Worm (Caenorhabditis elegans) whole organism, young adult: ENCODE measurements around the gene F08D12.4.

Experiments used
- B0019.2 ChIP-seq: fragments of 200-800 bp; sonication (Bioruptor generic); conservative IDR thresholded peaks from 2 replicates; pipeline ENCODE4 v1.3.6; 2022; ENCODE audit warnings: missing genetic modification reagents, missing genetic modification characterization, missing compliant biosample characterization
- B0261.1 ChIP-seq: sonication (generic microtip); optimal IDR thresholded peaks from 2 replicates; lab custom pipeline; 2016; ENCODE audit warnings: mild to moderate bottlenecking, missing genetic modification characterization, moderate library complexity, missing compliant biosample characterization
- F10E7.11 ChIP-seq: sonication (generic microtip); optimal IDR thresholded peaks from 2 replicates; lab custom pipeline; 2017; ENCODE audit warnings: mild to moderate bottlenecking, missing genetic modification characterization, moderate library complexity, missing compliant biosample characterization
- F22D6.2 ChIP-seq: sonication (generic microtip); optimal IDR thresholded peaks from 2 replicates; lab custom pipeline; 2016; ENCODE audit warnings: mild to moderate bottlenecking, missing genetic modification characterization, missing compliant biosample characterization
- F23B12.7 ChIP-seq: sonication (generic microtip); optimal IDR thresholded peaks from 2 replicates; lab custom pipeline; 2017; ENCODE audit warnings: missing genetic modification characterization, mild to moderate bottlenecking, missing compliant biosample characterization, antibody characterized with exemption, moderate library complexity; ENCODE audit not compliant: insufficient read depth
- F37B4.10 ChIP-seq: fragments of 200-800 bp; sonication (Bioruptor generic); IDR thresholded peaks from 2 replicates; pipeline ENCODE4 v1.3.6; 2022; ENCODE audit warnings: missing genetic modification characterization, missing compliant biosample characterization
- F39B2.1 ChIP-seq: fragments of 200-800 bp; sonication (Bioruptor generic); IDR thresholded peaks from 2 replicates; pipeline ENCODE4 v1.3.6; 2022; ENCODE audit warnings: missing genetic modification reagents, missing genetic modification characterization, missing compliant biosample characterization
- F49E8.2 ChIP-seq: sonication (generic microtip); optimal IDR thresholded peaks from 3 replicates; lab custom pipeline; 2017; ENCODE audit warnings: missing genetic modification characterization, mild to moderate bottlenecking, missing compliant biosample characterization, antibody characterized with exemption, moderate library complexity; ENCODE audit not compliant: insufficient read depth
- F52B5.7 ChIP-seq: sonication (generic microtip); optimal IDR thresholded peaks from 2 replicates; lab custom pipeline; 2016; ENCODE audit warnings: mild to moderate bottlenecking, missing genetic modification characterization, missing compliant biosample characterization
- F57A8.1 ChIP-seq: fragments of 200-800 bp; sonication (Bioruptor generic); optimal IDR thresholded peaks from 2 replicates; lab custom pipeline; 2018; ENCODE audit warnings: mild to moderate bottlenecking, missing genetic modification characterization, moderate library complexity, missing compliant biosample characterization
- K12H6.12 ChIP-seq: fragments of 200-800 bp; sonication (Bioruptor generic); optimal IDR thresholded peaks from 2 replicates; lab custom pipeline; 2018; ENCODE audit warnings: mild to moderate bottlenecking, missing genetic modification characterization, missing compliant biosample characterization
- T26A5.8 ChIP-seq: sonication (generic microtip); optimal IDR thresholded peaks from 2 replicates; lab custom pipeline; 2016; ENCODE audit warnings: missing genetic modification characterization, missing compliant biosample characterization
- Y79H2A.3 ChIP-seq: fragments of 200-800 bp; sonication (Bioruptor generic); conservative IDR thresholded peaks from 2 replicates; pipeline ENCODE4 v1.3.6; 2022; ENCODE audit warnings: missing genetic modification reagents, missing genetic modification characterization, missing compliant biosample characterization
- akir-1 ChIP-seq: fragments of 200-800 bp; sonication (Bioruptor generic); optimal IDR thresholded peaks from 2 replicates; lab custom pipeline; 2018; ENCODE audit warnings: mild to moderate bottlenecking, missing genetic modification characterization, moderate library complexity, missing compliant biosample characterization
- ama-1 ChIP-seq, 3 experiments: fragments of 150-350 bp in 1 of 3; sonication (generic microtip) in 2 of 3; optimal IDR thresholded peaks; 2 replicates each; lab custom pipeline; 2014 to 2018; ENCODE audit warnings: missing biosample characterization in 2 of 3, missing genetic modification characterization in 2 of 3, missing genetic modification reagents in 2 of 3
- athp-1 ChIP-seq: sonication (generic microtip); optimal IDR thresholded peaks from 2 replicates; lab custom pipeline; 2017; ENCODE audit warnings: mild to moderate bottlenecking, missing genetic modification characterization, missing compliant biosample characterization
- attf-6 ChIP-seq: fragments of 200-800 bp; sonication (Bioruptor generic); IDR thresholded peaks from 2 replicates; pipeline ENCODE4 v1.3.6; 2022; ENCODE audit warnings: missing genetic modification reagents, missing genetic modification characterization, missing compliant biosample characterization
- bed-1 ChIP-seq: fragments of 200-800 bp; sonication (Bioruptor generic); IDR thresholded peaks from 2 replicates; pipeline ENCODE4 v1.3.6; 2022; ENCODE audit warnings: missing genetic modification reagents, missing genetic modification characterization, missing compliant biosample characterization
- cebp-2 ChIP-seq: fragments of 200-800 bp; sonication (Bioruptor generic); IDR thresholded peaks from 2 replicates; pipeline ENCODE4 v1.3.6; 2022; ENCODE audit warnings: missing genetic modification characterization, missing compliant biosample characterization
- ceh-58 ChIP-seq: fragments of 200-800 bp; sonication (Bioruptor generic); IDR thresholded peaks from 2 replicates; pipeline ENCODE4 v1.3.6; 2022; ENCODE audit warnings: missing genetic modification characterization, missing compliant biosample characterization
- ceh-79 ChIP-seq: sonication (generic microtip); optimal IDR thresholded peaks from 2 replicates; lab custom pipeline; 2017; ENCODE audit warnings: mild to moderate bottlenecking, missing genetic modification characterization, missing compliant biosample characterization
- ceh-91 ChIP-seq: fragments of 200-800 bp; sonication (Bioruptor generic); IDR thresholded peaks from 2 replicates; pipeline ENCODE4 v1.3.6; 2022; ENCODE audit warnings: missing genetic modification reagents, missing genetic modification characterization, missing compliant biosample characterization
- chd-7 ChIP-seq: sonication (generic microtip); optimal IDR thresholded peaks from 2 replicates; lab custom pipeline; 2016; ENCODE audit warnings: mild to moderate bottlenecking, missing genetic modification characterization, moderate library complexity, missing compliant biosample characterization
- dox-1 ChIP-seq: fragments of 200-800 bp; sonication (Bioruptor generic); IDR thresholded peaks from 2 replicates; pipeline ENCODE4 v1.3.6; 2022; ENCODE audit warnings: missing genetic modification reagents, missing genetic modification characterization, missing compliant biosample characterization
- egl-18 ChIP-seq: fragments of 200-800 bp; sonication (Bioruptor generic); IDR thresholded peaks from 2 replicates; pipeline ENCODE4 v1.3.6; 2022; ENCODE audit warnings: missing genetic modification reagents, missing genetic modification characterization, missing compliant biosample characterization
- egrh-3 ChIP-seq: fragments of 200-800 bp; sonication (Bioruptor generic); IDR thresholded peaks from 2 replicates; pipeline ENCODE4 v1.3.6; 2022; ENCODE audit warnings: missing genetic modification reagents, missing genetic modification characterization, missing compliant biosample characterization
- ekl-4 ChIP-seq: fragments of 200-800 bp; sonication (Bioruptor generic); IDR thresholded peaks from 2 replicates; pipeline ENCODE4 v1.3.6; 2022; ENCODE audit warnings: missing genetic modification reagents, missing genetic modification characterization, missing compliant biosample characterization
- him-1 ChIP-seq: sonication (generic microtip); optimal IDR thresholded peaks from 2 replicates; lab custom pipeline; 2016; ENCODE audit warnings: missing genotype, missing genetic modification reagents, missing genetic modification characterization, missing compliant biosample characterization
- hlh-26 ChIP-seq: fragments of 200-800 bp; sonication (Bioruptor generic); conservative IDR thresholded peaks from 2 replicates; pipeline ENCODE4 v1.3.6; 2022; ENCODE audit warnings: missing genetic modification reagents, missing genetic modification characterization, missing compliant biosample characterization
- hmg-1.2 ChIP-seq: fragments of 200-800 bp; sonication (Bioruptor generic); IDR thresholded peaks from 2 replicates; pipeline ENCODE4 v1.3.6; 2022; ENCODE audit warnings: missing genetic modification reagents, missing genetic modification characterization, missing compliant biosample characterization
- hsf-1 ChIP-seq: fragments of 200-800 bp; sonication (Bioruptor generic); IDR thresholded peaks from 2 replicates; pipeline ENCODE4 v1.3.6; 2022; ENCODE audit warnings: missing genetic modification reagents, missing genetic modification characterization, missing compliant biosample characterization
- lin-54 ChIP-seq: fragments of 200-800 bp; sonication (Bioruptor generic); optimal IDR thresholded peaks from 2 replicates; lab custom pipeline; 2018; ENCODE audit warnings: mild to moderate bottlenecking, missing genetic modification characterization, missing compliant biosample characterization
- lir-1 ChIP-seq: fragments of 200-800 bp; sonication (Bioruptor generic); conservative IDR thresholded peaks from 2 replicates; pipeline ENCODE4 v1.3.6; 2022; ENCODE audit warnings: missing genetic modification reagents, missing genetic modification characterization, missing compliant biosample characterization
- mcd-1 ChIP-seq: fragments of 200-800 bp; sonication (Bioruptor generic); IDR thresholded peaks from 2 replicates; pipeline ENCODE4 v1.3.6; 2022; ENCODE audit warnings: missing genetic modification reagents, missing genetic modification characterization, missing compliant biosample characterization
- mxl-1 ChIP-seq: sonication (generic microtip); optimal IDR thresholded peaks from 2 replicates; lab custom pipeline; 2016; ENCODE audit warnings: missing genetic modification characterization, missing compliant biosample characterization
- nfyb-1 ChIP-seq: fragments of 200-800 bp; sonication (Bioruptor generic); IDR thresholded peaks from 2 replicates; pipeline ENCODE4 v1.3.6; 2022; ENCODE audit warnings: missing genetic modification reagents, missing genetic modification characterization, missing compliant biosample characterization
- nhr-80 ChIP-seq: sonication (generic microtip); optimal IDR thresholded peaks from 2 replicates; lab custom pipeline; 2016; ENCODE audit warnings: missing genetic modification characterization, missing compliant biosample characterization
- rpc-1 ChIP-seq, 2 experiments: fragments of 150-350 bp in 1 of 2; sonication (generic microtip) in 1 of 2; optimal IDR thresholded peaks; 2 replicates each; lab custom pipeline; 2014 to 2018; ENCODE audit warnings: missing biosample characterization in 1 of 2, missing genetic modification characterization in 1 of 2, missing genetic modification reagents in 1 of 2, missing genotype in 1 of 2
- snpc-1.1 ChIP-seq: sonication (generic microtip); optimal IDR thresholded peaks from 2 replicates; lab custom pipeline; 2017; ENCODE audit warnings: missing genetic modification characterization, mild to moderate bottlenecking, missing compliant biosample characterization, antibody characterized with exemption, moderate library complexity, missing genotype, missing genetic modification reagents; ENCODE audit not compliant: insufficient read depth
- snpc-4 ChIP-seq, 5 experiments: fragments of 150-350 bp in 1 of 5; sonication (generic microtip) in 4 of 5; optimal IDR thresholded peaks; 2 replicates each; lab custom pipeline; 2014 to 2018; ENCODE audit warnings: missing genetic modification characterization in 5 of 5, missing biosample characterization in 3 of 5, antibody characterized with exemption in 2 of 5, mild to moderate bottlenecking in 2 of 5, missing compliant biosample characterization in 2 of 5, missing genotype in 2 of 5, moderate library complexity in 2 of 5, missing genetic modification reagents in 1 of 5
- sptf-2 ChIP-seq: fragments of 200-800 bp; sonication (Bioruptor generic); optimal IDR thresholded peaks from 2 replicates; lab custom pipeline; 2018; ENCODE audit warnings: mild to moderate bottlenecking, missing genetic modification characterization, missing compliant biosample characterization
- tbp1 ChIP-seq: fragments of 200-800 bp; sonication (Bioruptor generic); optimal IDR thresholded peaks from 2 replicates; lab custom pipeline; 2018; ENCODE audit warnings: mild to moderate bottlenecking, missing genetic modification characterization, missing compliant biosample characterization
- zfh-2 ChIP-seq: fragments of 200-800 bp; sonication (Bioruptor generic); conservative IDR thresholded peaks from 2 replicates; pipeline ENCODE4 v1.3.6; 2022; ENCODE audit warnings: missing genetic modification reagents, missing genetic modification characterization, missing compliant biosample characterization
- ztf-18 ChIP-seq: sonication (generic microtip); optimal IDR thresholded peaks from 2 replicates; lab custom pipeline; 2016; ENCODE audit warnings: missing genotype, mild to moderate bottlenecking, missing genetic modification characterization, missing compliant biosample characterization
- ztf-25 ChIP-seq: fragments of 200-800 bp; sonication (Bioruptor generic); IDR thresholded peaks from 2 replicates; pipeline ENCODE4 v1.3.6; 2022; ENCODE audit warnings: missing genetic modification reagents, missing genetic modification characterization, missing compliant biosample characterization
- ztf-28 ChIP-seq: fragments of 200-800 bp; sonication (Bioruptor generic); IDR thresholded peaks from 2 replicates; pipeline ENCODE4 v1.3.6; 2022; ENCODE audit warnings: missing genetic modification reagents, missing genetic modification characterization, missing compliant biosample characterization
- ztf-6 ChIP-seq: fragments of 200-800 bp; sonication (Bioruptor generic); IDR thresholded peaks from 2 replicates; pipeline ENCODE4 v1.3.6; 2022; ENCODE audit warnings: missing genetic modification reagents, missing genetic modification characterization, missing compliant biosample characterization

The F08D12.4 gene

DNA sequence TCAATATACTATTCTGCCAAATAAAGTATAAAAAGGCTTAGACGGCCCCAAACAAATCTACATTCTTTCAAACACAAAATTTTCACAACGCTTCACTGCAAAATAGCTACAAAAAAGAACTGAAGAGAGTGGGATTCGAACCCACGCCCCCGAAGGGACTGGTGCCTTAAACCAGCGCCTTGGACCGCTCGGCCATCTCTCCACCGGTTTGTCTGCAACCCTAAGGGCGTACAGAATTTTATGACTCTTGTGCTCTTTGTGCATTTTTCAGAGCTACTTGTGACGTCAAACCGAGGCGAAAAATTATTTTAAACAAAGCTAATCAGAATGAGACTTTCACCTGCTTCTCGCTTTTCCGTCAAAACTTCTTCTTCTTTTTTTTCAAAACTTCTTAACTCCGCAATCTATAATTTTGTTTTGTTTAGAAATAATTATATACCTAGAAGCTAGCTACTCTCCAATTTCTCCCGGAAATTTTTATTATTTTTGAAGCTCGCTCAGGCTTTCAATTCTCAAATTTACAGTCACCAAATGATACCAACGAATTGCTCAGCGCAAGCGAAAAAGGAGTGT lies 41.7 kb upstream of the F08D12.4 start, which contains the start of gene T05A8.8 (continued):
- no peak for TF ChIP-seq ceh-79 (tag; lab: Kevin White, UChicago)
- no peak for TF ChIP-seq T26A5.8 (tag; lab: Kevin White, UChicago)
- TF ChIP-seq ztf-25: no peak
- TF ChIP-seq K12H6.12 (tag; lab: Kevin White, UChicago): no peak
- TF ChIP-seq ztf-18 (tag; lab: Kevin White, UChicago): no peak
- no peak for TF ChIP-seq nhr-80 (tag; lab: Kevin White, UChicago)
- no peak for TF ChIP-seq egl-18 (GFP tag; lab: Robert Waterston, UW)
- TF ChIP-seq Y79H2A.3 (GFP tag; lab: Robert Waterston, UW): no peak
- no peak for TF ChIP-seq hlh-26 (GFP tag; lab: Robert Waterston, UW)
- TF ChIP-seq lir-1: no peak
- TF ChIP-seq B0261.1 (tag; lab: Kevin White, UChicago): no peak
- no peak for TF ChIP-seq snpc-4 (GFP tag; optimal IDR thresholded peaks at IDR 0.05; lab: Kevin White, UChicago)
- TF ChIP-seq snpc-4 (tag; optimal IDR thresholded peaks at IDR 0.05; lab: Kevin White, UChicago): no peak
- no peak for TF ChIP-seq akir-1 (GFP tag; lab: Kevin White, UChicago)
- no peak for TF ChIP-seq attf-6 (GFP tag; lab: Robert Waterston, UW)
- no peak for TF ChIP-seq ama-1 (optimal IDR thresholded peaks at IDR 0.05; lab: Kevin White, UChicago)
- no peak for TF ChIP-seq ama-1 (GFP tag; optimal IDR thresholded peaks at IDR 0.05; lab: Kevin White, UChicago)
- TF ChIP-seq ekl-4: no peak
- TF ChIP-seq chd-7 (tag; lab: Kevin White, UChicago): no peak
- TF ChIP-seq snpc-1.1 (tag; lab: Kevin White, UChicago): no peak
- TF ChIP-seq ztf-28 (GFP tag; lab: Robert Waterston, UW): no peak
- TF ChIP-seq nfyb-1 (GFP tag; lab: Robert Waterston, UW): 0 out of 2 replicates have a peak, but pooled peaks have one; percentile 14
- no peak for TF ChIP-seq dox-1 (GFP tag; lab: Robert Waterston, UW)
- no peak for TF ChIP-seq F57A8.1
- TF ChIP-seq F10E7.11 (tag; lab: Kevin White, UChicago): no peak
- no peak for TF ChIP-seq lin-54 (GFP tag; lab: Kevin White, UChicago)
- no peak for TF ChIP-seq B0019.2 (GFP tag; lab: Robert Waterston, UW)
- TF ChIP-seq hsf-1 (GFP tag; lab: Robert Waterston, UW): 0 out of 2 replicates have a peak, but pooled peaks have one; percentile 15
- no peak for TF ChIP-seq bed-1
- no peak for TF ChIP-seq ceh-91 (GFP tag; lab: Robert Waterston, UW)
- TF ChIP-seq rpc-1 (optimal IDR thresholded peaks at IDR 0.05; lab: Kevin White, UChicago): peak; percentile 48
- TF ChIP-seq rpc-1 (tag; optimal IDR thresholded peaks at IDR 0.05; lab: Kevin White, UChicago): peak; percentile 74

DNA sequence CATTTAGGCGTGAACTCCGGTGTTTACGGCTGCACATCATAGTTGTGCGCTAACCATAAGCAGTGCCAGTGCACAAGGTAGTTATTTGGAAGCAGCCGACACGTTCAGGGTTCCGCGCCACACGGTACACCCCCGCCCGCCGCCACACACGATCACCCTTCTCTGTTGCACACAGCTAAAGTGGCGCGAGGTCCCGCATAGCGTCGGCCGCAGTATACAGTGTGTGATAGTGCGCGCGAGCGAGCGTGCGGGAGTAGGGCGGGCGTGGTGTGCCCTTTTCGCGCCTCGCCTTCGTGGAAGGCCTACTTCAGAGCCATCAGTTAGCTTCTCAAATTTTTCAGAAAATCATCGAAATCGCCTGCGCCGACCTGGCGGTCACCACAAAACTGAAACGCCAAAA lies 41.0 kb upstream of the F08D12.4 start:
- TF ChIP-seq sptf-2 (GFP tag; lab: Kevin White, UChicago) (peak; percentile 14), K12H6.12 (tag; lab: Kevin White, UChicago) (no peak), F49E8.2 (tag; lab: Kevin White, UChicago) (no peak), athp-1 (no peak), him-1 (tag; lab: Kevin White, UChicago) (no peak), F23B12.7 (tag; lab: Kevin White, UChicago) (no peak), F37B4.10 (GFP tag; lab: Robert Waterston, UW) (no peak), mcd-1 (no peak), ceh-58 (no peak), hmg-1.2 (GFP tag; lab: Robert Waterston, UW) (no peak), mxl-1 (tag; lab: Kevin White, UChicago) (no peak), cebp-2 (GFP tag; lab: Robert Waterston, UW) (no peak), egrh-3 (peak; percentile 50), ztf-6 (GFP tag; lab: Robert Waterston, UW) (no peak), attf-6 (GFP tag; lab: Robert Waterston, UW) (no peak), F22D6.2 (no peak), F39B2.1 (GFP tag; lab: Robert Waterston, UW) (no peak), ceh-79 (tag; lab: Kevin White, UChicago) (no peak), zfh-2 (GFP tag; lab: Robert Waterston, UW) (peak; percentile 70), F52B5.7 (tag; lab: Kevin White, UChicago) (no peak), tbp1 (no peak)
